Worm (Caenorhabditis elegans) whole organism, L4 larva: ENCODE measurements around the gene srj-10.

Source experiments
- F10B5.3 ChIP-seq: sonication (generic microtip); optimal IDR thresholded peaks from 2 replicates; lab custom pipeline; 2016; ENCODE audit warnings: mild to moderate bottlenecking, missing genetic modification characterization, missing compliant biosample characterization
- F26F4.8 ChIP-seq: fragments of 200-800 bp; sonication (Bioruptor generic); conservative IDR thresholded peaks from 2 replicates; pipeline ENCODE4 v1.3.6; 2022; ENCODE audit warnings: missing genetic modification characterization, missing compliant biosample characterization
- F44E2.7 ChIP-seq: fragments of 200-800 bp; sonication (Bioruptor generic); IDR thresholded peaks from 2 replicates; pipeline ENCODE4 v2.1.2; 2022; ENCODE audit warnings: missing genetic modification characterization, missing compliant biosample characterization
- Y5F2A.4 ChIP-seq: fragments of 200-800 bp; sonication (Bioruptor generic); optimal IDR thresholded peaks from 2 replicates; lab custom pipeline; 2018; ENCODE audit warnings: mild to moderate bottlenecking, missing genetic modification characterization, missing compliant biosample characterization
- Y75B8A.6 ChIP-seq: fragments of 200-800 bp; sonication (Bioruptor generic); IDR thresholded peaks from 2 replicates; pipeline ENCODE4 v1.3.6; 2022; ENCODE audit warnings: missing genetic modification reagents, missing genetic modification characterization, missing compliant biosample characterization
- ZK546.5 ChIP-seq, 2 experiments: sonication (generic microtip); optimal IDR thresholded peaks; 2 replicates each; lab custom pipeline; 2017; ENCODE audit warnings: missing biosample characterization in 2 of 2, missing genetic modification characterization in 2 of 2
- aly-2 ChIP-seq: sonication (generic microtip); optimal IDR thresholded peaks from 2 replicates; lab custom pipeline; 2018; ENCODE audit warnings: missing biosample characterization, missing genetic modification characterization
- ama-1 ChIP-seq: fragments of 150-350 bp; optimal IDR thresholded peaks from 2 replicates; lab custom pipeline; 2014; ENCODE audit warnings: inconsistent platforms, mixed read lengths
- arid-1 ChIP-seq: fragments of 200-800 bp; sonication (Bioruptor generic); conservative IDR thresholded peaks from 2 replicates; pipeline ENCODE4 v1.3.6; 2022; ENCODE audit warnings: missing genetic modification reagents, missing genetic modification characterization, missing compliant biosample characterization
- attf-4 ChIP-seq: sonication (generic microtip); optimal IDR thresholded peaks from 3 replicates; lab custom pipeline; 2017; ENCODE audit warnings: missing biosample characterization, missing genetic modification characterization
- ceh-20 ChIP-seq: fragments of 200-800 bp; sonication (Bioruptor generic); IDR thresholded peaks from 2 replicates; pipeline ENCODE4 v1.3.6; 2022; ENCODE audit warnings: missing genetic modification reagents, missing genetic modification characterization, missing compliant biosample characterization
- ceh-28 ChIP-seq: fragments of 150-350 bp; optimal IDR thresholded peaks from 2 replicates; lab custom pipeline; 2014; ENCODE audit warnings: missing biosample characterization, missing genetic modification reagents, missing genetic modification characterization
- ceh-32 ChIP-seq: sonication (generic microtip); optimal IDR thresholded peaks from 2 replicates; lab custom pipeline; 2016; ENCODE audit warnings: mild to moderate bottlenecking, missing genetic modification characterization, missing compliant biosample characterization; ENCODE audit not compliant: poor library complexity
- ceh-62 ChIP-seq: sonication (generic microtip); optimal IDR thresholded peaks from 2 replicates; lab custom pipeline; 2017; ENCODE audit warnings: missing biosample characterization, missing genetic modification characterization
- ceh-82 ChIP-seq: sonication (generic microtip); optimal IDR thresholded peaks from 2 replicates; lab custom pipeline; 2017; ENCODE audit warnings: missing biosample characterization, missing genetic modification characterization
- ces-1 ChIP-seq: fragments of 150-350 bp; sonication (generic microtip); optimal IDR thresholded peaks from 4 replicates; lab custom pipeline; 2014; ENCODE audit warnings: missing biosample characterization, missing genetic modification reagents, missing genetic modification characterization
- cey-2 ChIP-seq: sonication (generic microtip); optimal IDR thresholded peaks from 3 replicates; lab custom pipeline; 2017; ENCODE audit warnings: missing genetic modification characterization, mild to moderate bottlenecking, missing compliant biosample characterization, antibody characterized with exemption, borderline replicate concordance; ENCODE audit not compliant: insufficient read depth
- daf-12 ChIP-seq: fragments of 150-350 bp; optimal IDR thresholded peaks from 2 replicates; lab custom pipeline; 2014; ENCODE audit warnings: missing biosample characterization, missing genetic modification reagents, missing genetic modification characterization
- daf-19 ChIP-seq: fragments of 200-800 bp; sonication (Bioruptor generic); conservative IDR thresholded peaks from 2 replicates; pipeline ENCODE4 v1.3.6; 2022; ENCODE audit warnings: missing genetic modification characterization, missing compliant biosample characterization
- daf-8 ChIP-seq: fragments of 200-800 bp; sonication (Bioruptor generic); IDR thresholded peaks from 2 replicates; pipeline ENCODE4 v1.3.6; 2022; ENCODE audit warnings: missing genetic modification characterization, missing compliant biosample characterization
- dmd-8 ChIP-seq: fragments of 200-800 bp; sonication (Bioruptor generic); IDR thresholded peaks from 2 replicates; pipeline ENCODE4 v1.3.6; 2022; ENCODE audit warnings: missing genetic modification characterization, missing compliant biosample characterization
- egl-27 ChIP-seq: sonication (generic microtip); optimal IDR thresholded peaks from 3 replicates; lab custom pipeline; 2017; ENCODE audit warnings: missing biosample characterization, missing genetic modification reagents, missing genetic modification characterization
- egl-43 ChIP-seq: fragments of 200-800 bp; sonication (Bioruptor generic); IDR thresholded peaks from 2 replicates; pipeline ENCODE4 v1.3.6; 2022; ENCODE audit warnings: missing genetic modification reagents, missing genetic modification characterization, missing compliant biosample characterization
- fkh-10 ChIP-seq: fragments of 150-350 bp; optimal IDR thresholded peaks from 2 replicates; lab custom pipeline; 2014; ENCODE audit warnings: missing biosample characterization, missing genetic modification reagents, missing genetic modification characterization
- hif-1 ChIP-seq, 2 experiments: sonication (generic microtip); optimal IDR thresholded peaks; 2 replicates each; lab custom pipeline; 2016 to 2017; ENCODE audit warnings: missing compliant biosample characterization in 2 of 2, missing genetic modification characterization in 2 of 2, missing genetic modification reagents in 2 of 2, missing genotype in 2 of 2, mild to moderate bottlenecking in 1 of 2
- hlh-11 ChIP-seq: fragments of 200-800 bp; sonication (Bioruptor generic); optimal IDR thresholded peaks from 2 replicates; lab custom pipeline; 2018; ENCODE audit warnings: mild to moderate bottlenecking, missing genetic modification characterization, missing compliant biosample characterization
- hlh-30 ChIP-seq: sonication (generic microtip); optimal IDR thresholded peaks from 2 replicates; lab custom pipeline; 2017; ENCODE audit warnings: antibody characterized with exemption, mild to moderate bottlenecking, missing genetic modification characterization, missing compliant biosample characterization; ENCODE audit not compliant: insufficient read depth
- hmg-1.1 ChIP-seq: fragments of 200-800 bp; sonication (Bioruptor generic); IDR thresholded peaks from 2 replicates; pipeline ENCODE4 v1.3.6; 2022; ENCODE audit warnings: missing genetic modification reagents, missing genetic modification characterization, missing compliant biosample characterization
- jun-1 ChIP-seq: fragments of 150-350 bp; optimal IDR thresholded peaks from 2 replicates; lab custom pipeline; 2014; ENCODE audit warnings: missing biosample characterization, missing genetic modification reagents, missing genetic modification characterization
- lin-13 ChIP-seq: fragments of 150-350 bp; optimal IDR thresholded peaks from 2 replicates; lab custom pipeline; 2014; ENCODE audit warnings: missing biosample characterization, missing genetic modification reagents, missing genetic modification characterization
- madf-5 ChIP-seq, 2 experiments: fragments of 200-800 bp; sonication (Bioruptor generic); IDR thresholded peaks; 2 replicates each; pipeline ENCODE4 v1.3.6; 2022; ENCODE audit warnings: missing compliant biosample characterization in 2 of 2, missing genetic modification characterization in 2 of 2
- madf-9 ChIP-seq: fragments of 200-800 bp; sonication (Bioruptor generic); conservative IDR thresholded peaks from 2 replicates; pipeline ENCODE4 v1.3.6; 2022; ENCODE audit warnings: missing genetic modification reagents, missing genetic modification characterization, missing compliant biosample characterization
- mdl-1 ChIP-seq, 2 experiments: fragments of 150-350 bp in 1 of 2; sonication (generic microtip) in 1 of 2; optimal IDR thresholded peaks; 2 replicates each; lab custom pipeline; 2014 to 2017; ENCODE audit warnings: missing biosample characterization in 2 of 2, missing genetic modification characterization in 2 of 2
- mes-2 ChIP-seq: sonication (generic microtip); optimal IDR thresholded peaks from 2 replicates; lab custom pipeline; 2016; ENCODE audit warnings: missing genotype, mild to moderate bottlenecking, missing genetic modification characterization, missing compliant biosample characterization; ENCODE audit not compliant: poor library complexity, severe bottlenecking
- mxl-3 ChIP-seq: fragments of 200-800 bp; sonication (Bioruptor generic); optimal IDR thresholded peaks from 2 replicates; lab custom pipeline; 2018; ENCODE audit warnings: mild to moderate bottlenecking, missing genetic modification characterization, missing compliant biosample characterization
- nhr-102 ChIP-seq: sonication (generic microtip); optimal IDR thresholded peaks from 2 replicates; lab custom pipeline; 2016; ENCODE audit warnings: mild to moderate bottlenecking, missing genetic modification characterization, moderate library complexity, missing compliant biosample characterization
- nhr-11 ChIP-seq: fragments of 150-350 bp; optimal IDR thresholded peaks from 2 replicates; lab custom pipeline; 2014; ENCODE audit warnings: missing biosample characterization, missing genetic modification characterization
- nhr-111 ChIP-seq: fragments of 200-800 bp; sonication (Bioruptor generic); optimal IDR thresholded peaks from 2 replicates; lab custom pipeline; 2018; ENCODE audit warnings: mild to moderate bottlenecking, missing genetic modification characterization, missing compliant biosample characterization
- nhr-237 ChIP-seq: sonication (generic microtip); optimal IDR thresholded peaks from 2 replicates; lab custom pipeline; 2017; ENCODE audit warnings: missing biosample characterization, missing genetic modification characterization
- nhr-25 ChIP-seq: sonication (generic microtip); optimal IDR thresholded peaks from 2 replicates; lab custom pipeline; 2017; ENCODE audit warnings: missing genetic modification characterization, mild to moderate bottlenecking, missing compliant biosample characterization, antibody characterized with exemption, moderate library complexity, borderline replicate concordance; ENCODE audit not compliant: insufficient read depth
- nhr-28 ChIP-seq: fragments of 150-350 bp; optimal IDR thresholded peaks from 2 replicates; lab custom pipeline; 2014; ENCODE audit warnings: missing biosample characterization, missing genetic modification characterization
- nhr-41 ChIP-seq: fragments of 200-800 bp; sonication (Bioruptor generic); IDR thresholded peaks from 2 replicates; pipeline ENCODE4 v1.3.6; 2022; ENCODE audit warnings: missing genetic modification reagents, missing genetic modification characterization, missing compliant biosample characterization
- nhr-48 ChIP-seq: sonication (generic microtip); optimal IDR thresholded peaks from 2 replicates; lab custom pipeline; 2016; ENCODE audit warnings: mild to moderate bottlenecking, missing genetic modification characterization, missing compliant biosample characterization
- nhr-76 ChIP-seq: fragments of 150-350 bp; optimal IDR thresholded peaks from 2 replicates; lab custom pipeline; 2014; ENCODE audit warnings: missing biosample characterization, missing genetic modification characterization
- php-3 ChIP-seq: fragments of 200-800 bp; sonication (Bioruptor generic); IDR thresholded peaks from 2 replicates; pipeline ENCODE4 v1.3.6; 2022; ENCODE audit warnings: missing genetic modification reagents, missing genetic modification characterization, missing compliant biosample characterization
- rbr-2 ChIP-seq: sonication (generic microtip); optimal IDR thresholded peaks from 2 replicates; lab custom pipeline; 2016; ENCODE audit warnings: missing genotype, missing genetic modification characterization, missing compliant biosample characterization
- saeg-2 ChIP-seq: fragments of 200-800 bp; sonication (Bioruptor generic); IDR thresholded peaks from 2 replicates; pipeline ENCODE4 v1.3.6; 2022; ENCODE audit warnings: missing genetic modification reagents, missing genetic modification characterization, missing compliant biosample characterization
- set-16 ChIP-seq: fragments of 200-800 bp; sonication (Bioruptor generic); IDR thresholded peaks from 2 replicates; pipeline ENCODE4 v1.3.6; 2022; ENCODE audit warnings: missing genetic modification reagents, missing genetic modification characterization, missing compliant biosample characterization
- tag-97 ChIP-seq: fragments of 200-800 bp; sonication (Bioruptor generic); IDR thresholded peaks from 2 replicates; pipeline ENCODE4 v1.3.6; 2022; ENCODE audit warnings: missing genetic modification characterization, missing compliant biosample characterization
- vab-7 ChIP-seq: fragments of 200-800 bp; sonication (Bioruptor generic); IDR thresholded peaks from 2 replicates; pipeline ENCODE4 v1.3.6; 2022; ENCODE audit warnings: missing genetic modification reagents, missing genetic modification characterization, missing compliant biosample characterization
- zfp-2 ChIP-seq: sonication (generic microtip); optimal IDR thresholded peaks from 2 replicates; lab custom pipeline; 2016; ENCODE audit warnings: mild to moderate bottlenecking, missing genetic modification characterization, missing compliant biosample characterization
- zfp-3 ChIP-seq: fragments of 200-800 bp; sonication (Bioruptor generic); conservative IDR thresholded peaks from 2 replicates; pipeline ENCODE4 v1.3.6; 2022; ENCODE audit warnings: missing genetic modification reagents, missing genetic modification characterization, missing compliant biosample characterization

Gene srj-10

ce11 chrV:16045837-16046236 is 27.9 kb downstream of the srj-10 start, which contains the start of gene T10C6.15 (continued):
- TF ChIP-seq ceh-82 (no peak), zfp-3 (GFP tag; lab: Robert Waterston, UW) (no peak), ceh-20 (no peak), madf-9 (GFP tag; lab: Robert Waterston, UW) (no peak), ceh-62 (tag; lab: Kevin White, UChicago) (no peak), egl-27 (tag; lab: Kevin White, UChicago) (no peak), cey-2 (tag; lab: Kevin White, UChicago) (no peak), F10B5.3 (tag; lab: Kevin White, UChicago) (no peak), attf-4 (tag; lab: Kevin White, UChicago) (no peak), lin-13 (GFP tag; lab: Kevin White, UChicago) (no peak), nhr-237 (tag; lab: Kevin White, UChicago) (no peak), vab-7 (GFP tag; lab: Robert Waterston, UW) (no peak), arid-1 (GFP tag; lab: Robert Waterston, UW) (no peak), madf-5 (GFP tag; IDR thresholded peaks at IDR 0.05; lab: Robert Waterston, UW) (no peak), nhr-111 (no peak), F26F4.8 (GFP tag; lab: Robert Waterston, UW) (no peak), fkh-10 (GFP tag; lab: Kevin White, UChicago) (no peak), nhr-48 (peak; percentile 91), hmg-1.1 (no peak), rbr-2 (tag; lab: Kevin White, UChicago) (no peak), hlh-30 (peak; percentile 77), set-16 (no peak), ZK546.5 (tag; optimal IDR thresholded peaks at IDR 0.05; lab: Kevin White, UChicago) (no peak), aly-2 (tag; lab: Kevin White, UChicago) (no peak), F44E2.7 (no peak), nhr-102 (peak; percentile 89), hif-1 (tag; optimal IDR thresholded peaks at IDR 0.05; lab: Kevin White, UChicago) (peak in 1 of 2 experiments; percentile 4), php-3 (peak; percentile 74), mdl-1 (tag; optimal IDR thresholded peaks at IDR 0.05; lab: Kevin White, UChicago) (peak in 1 of 2 experiments; percentile 72), zfp-2 (tag; lab: Kevin White, UChicago) (no peak), ces-1 (GFP tag; lab: Kevin White, UChicago) (no peak), egl-43 (GFP tag; lab: Robert Waterston, UW) (no peak), daf-8 (no peak), mxl-3 (GFP tag; lab: Kevin White, UChicago) (peak; percentile 18), dmd-8 (no peak), daf-12 (tag; lab: Kevin White, UChicago) (no peak), jun-1 (no peak), nhr-76 (tag; lab: Kevin White, UChicago) (no peak), Y5F2A.4 (GFP tag; lab: Kevin White, UChicago) (no peak), saeg-2 (GFP tag; lab: Robert Waterston, UW) (no peak), mes-2 (tag; lab: Kevin White, UChicago) (no peak), nhr-11 (tag; lab: Kevin White, UChicago) (no peak), ama-1 (lab: Kevin White, UChicago) (no peak), ceh-32 (tag; lab: Kevin White, UChicago) (no peak), daf-19 (GFP tag; lab: Robert Waterston, UW) (no peak), tag-97 (GFP tag; lab: Robert Waterston, UW) (no peak), nhr-25 (tag; lab: Kevin White, UChicago) (no peak), nhr-41 (no peak), hlh-11 (tag; lab: Kevin White, UChicago) (peak; percentile 91), Y75B8A.6 (no peak), ceh-28 (no peak), nhr-28 (tag; lab: Kevin White, UChicago) (peak; percentile 80)
